Worm (Caenorhabditis elegans) whole organism, L2 larva: ENCODE measurements around the gene ebp-1.
"Not testable (repeated sequence)": the region's sequence is repeated elsewhere in the genome, so short reads cannot be mapped to it uniquely, and the experiment has no call there.

Source experiments
- C34F6.9 ChIP-seq: fragments of 150-350 bp; optimal IDR thresholded peaks from 2 replicates; lab custom pipeline; 2014; ENCODE audit warnings: missing biosample characterization, missing genetic modification characterization
- F13H6.1 ChIP-seq: sonication (generic microtip); optimal IDR thresholded peaks from 2 replicates; lab custom pipeline; 2016; ENCODE audit warnings: missing genetic modification characterization, missing compliant biosample characterization
- Y55F3AM.14 ChIP-seq: fragments of 200-800 bp; sonication (Bioruptor generic); optimal IDR thresholded peaks from 2 replicates; lab custom pipeline; 2018; ENCODE audit warnings: mild to moderate bottlenecking, missing genetic modification characterization, missing compliant biosample characterization
- ZK546.5 ChIP-seq: sonication (generic microtip); optimal IDR thresholded peaks from 2 replicates; lab custom pipeline; 2017; ENCODE audit warnings: missing biosample characterization, missing genetic modification characterization
- alr-1 ChIP-seq: fragments of 150-350 bp; optimal IDR thresholded peaks from 2 replicates; lab custom pipeline; 2014; ENCODE audit warnings: missing biosample characterization, missing genetic modification characterization
- aly-2 ChIP-seq: fragments of 150-350 bp; optimal IDR thresholded peaks from 2 replicates; lab custom pipeline; 2014; ENCODE audit warnings: missing biosample characterization, missing genetic modification characterization
- ama-1 ChIP-seq: fragments of 150-350 bp; optimal IDR thresholded peaks from 2 replicates; lab custom pipeline; 2018; ENCODE audit warnings: inconsistent platforms
- blmp-1 ChIP-seq: sonication (generic microtip); optimal IDR thresholded peaks from 2 replicates; lab custom pipeline; 2017; ENCODE audit warnings: missing genetic modification characterization, mild to moderate bottlenecking, missing compliant biosample characterization, antibody characterized with exemption, moderate library complexity; ENCODE audit not compliant: insufficient read depth
- ceh-16 ChIP-seq: fragments of 150-350 bp; optimal IDR thresholded peaks from 2 replicates; lab custom pipeline; 2014; ENCODE audit warnings: missing biosample characterization, missing genetic modification characterization
- ceh-82 ChIP-seq: fragments of 150-350 bp; optimal IDR thresholded peaks from 2 replicates; lab custom pipeline; 2014; ENCODE audit warnings: missing biosample characterization, missing genetic modification characterization
- crh-2 ChIP-seq: sonication (generic microtip); optimal IDR thresholded peaks from 2 replicates; lab custom pipeline; 2017; ENCODE audit warnings: missing biosample characterization, missing genetic modification characterization
- egl-27 ChIP-seq: sonication (generic microtip); optimal IDR thresholded peaks from 3 replicates; lab custom pipeline; 2017; ENCODE audit warnings: missing biosample characterization, missing genetic modification reagents, missing genetic modification characterization
- elt-3 ChIP-seq: sonication (generic microtip); optimal IDR thresholded peaks from 2 replicates; lab custom pipeline; 2017; ENCODE audit warnings: missing biosample characterization, missing genetic modification characterization
- fos-1 ChIP-seq: fragments of 150-350 bp; optimal IDR thresholded peaks from 2 replicates; lab custom pipeline; 2014; ENCODE audit warnings: missing biosample characterization, missing genetic modification characterization
- gmeb-1 ChIP-seq: fragments of 150-350 bp; optimal IDR thresholded peaks from 2 replicates; lab custom pipeline; 2014; ENCODE audit warnings: missing biosample characterization, missing genetic modification characterization
- lin-11 ChIP-seq: fragments of 150-350 bp; sonication (generic microtip); optimal IDR thresholded peaks from 2 replicates; lab custom pipeline; 2014; ENCODE audit warnings: missing biosample characterization, missing genetic modification characterization, inconsistent platforms, mixed read lengths
- lin-13 ChIP-seq: fragments of 150-350 bp; optimal IDR thresholded peaks from 2 replicates; lab custom pipeline; 2014; ENCODE audit warnings: missing biosample characterization, missing genetic modification reagents, missing genetic modification characterization
- lin-39 ChIP-seq: fragments of 150-350 bp; optimal IDR thresholded peaks from 2 replicates; lab custom pipeline; 2014; ENCODE audit warnings: missing biosample characterization, missing genetic modification reagents, missing genetic modification characterization
- lsy-2 ChIP-seq, 2 experiments: fragments of 150-350 bp in 1 of 2; sonication (generic microtip) in 1 of 2; optimal IDR thresholded peaks; 2 replicates each; lab custom pipeline; 2014 to 2017; ENCODE audit warnings: missing biosample characterization in 2 of 2, missing genetic modification characterization in 2 of 2
- mab-5 ChIP-seq: fragments of 150-350 bp; optimal IDR thresholded peaks from 2 replicates; lab custom pipeline; 2014; ENCODE audit warnings: missing biosample characterization, missing genetic modification characterization
- mdl-1 ChIP-seq, 2 experiments: fragments of 150-350 bp in 1 of 2; sonication (generic microtip) in 1 of 2; optimal IDR thresholded peaks; 2 replicates each; lab custom pipeline; 2017; ENCODE audit warnings: missing biosample characterization in 2 of 2, missing genetic modification characterization in 2 of 2
- nhr-10 ChIP-seq: sonication (generic microtip); optimal IDR thresholded peaks from 2 replicates; lab custom pipeline; 2017; ENCODE audit warnings: missing biosample characterization, missing genetic modification characterization
- nhr-11 ChIP-seq: fragments of 150-350 bp; optimal IDR thresholded peaks from 2 replicates; lab custom pipeline; 2014; ENCODE audit warnings: missing biosample characterization, missing genetic modification characterization
- nhr-12 ChIP-seq: fragments of 150-350 bp; optimal IDR thresholded peaks from 2 replicates; lab custom pipeline; 2014; ENCODE audit warnings: missing biosample characterization, missing genetic modification characterization
- nhr-129 ChIP-seq: fragments of 150-350 bp; optimal IDR thresholded peaks from 2 replicates; lab custom pipeline; 2014; ENCODE audit warnings: missing biosample characterization, missing genetic modification characterization
- nhr-21 ChIP-seq: fragments of 150-350 bp; optimal IDR thresholded peaks from 2 replicates; lab custom pipeline; 2014; ENCODE audit warnings: missing biosample characterization, missing genetic modification characterization
- nhr-23 ChIP-seq: fragments of 150-350 bp; optimal IDR thresholded peaks from 2 replicates; lab custom pipeline; 2014; ENCODE audit warnings: missing biosample characterization, missing genetic modification reagents, missing genetic modification characterization
- nhr-237 ChIP-seq: fragments of 150-350 bp; optimal IDR thresholded peaks from 2 replicates; lab custom pipeline; 2014; ENCODE audit warnings: missing biosample characterization, missing genetic modification characterization
- nhr-25 ChIP-seq: fragments of 150-350 bp; sonication (generic microtip); optimal IDR thresholded peaks from 3 replicates; lab custom pipeline; 2014; ENCODE audit warnings: missing biosample characterization, missing genetic modification characterization
- nhr-6 ChIP-seq: fragments of 150-350 bp; optimal IDR thresholded peaks from 2 replicates; lab custom pipeline; 2014; ENCODE audit warnings: missing biosample characterization, missing genetic modification characterization
- nhr-77 ChIP-seq: fragments of 150-350 bp; optimal IDR thresholded peaks from 2 replicates; lab custom pipeline; 2014; ENCODE audit warnings: missing biosample characterization, missing genetic modification characterization
- peb-1 ChIP-seq: fragments of 150-350 bp; optimal IDR thresholded peaks from 2 replicates; lab custom pipeline; 2014; ENCODE audit warnings: missing biosample characterization, missing genetic modification characterization
- sem-4 ChIP-seq: fragments of 150-350 bp; optimal IDR thresholded peaks from 2 replicates; lab custom pipeline; 2014; ENCODE audit warnings: missing biosample characterization, missing genetic modification reagents, missing genetic modification characterization
- skn-1 ChIP-seq: sonication (generic microtip); optimal IDR thresholded peaks from 2 replicates; lab custom pipeline; 2017; ENCODE audit warnings: missing biosample characterization, missing genetic modification characterization
- sma-3 ChIP-seq: sonication (generic microtip); optimal IDR thresholded peaks from 2 replicates; lab custom pipeline; 2016; ENCODE audit warnings: missing genetic modification reagents, missing genetic modification characterization, missing compliant biosample characterization
- sma-9 ChIP-seq, 2 experiments: fragments of 150-350 bp in 1 of 2; sonication (generic microtip) in 1 of 2; optimal IDR thresholded peaks; 2 replicates each; lab custom pipeline; 2014 to 2016; ENCODE audit warnings: missing genetic modification characterization in 2 of 2, mild to moderate bottlenecking in 1 of 2, missing biosample characterization in 1 of 2, missing compliant biosample characterization in 1 of 2, missing genetic modification reagents in 1 of 2, moderate library complexity in 1 of 2
- snpc-4 ChIP-seq: fragments of 150-350 bp; optimal IDR thresholded peaks from 2 replicates; lab custom pipeline; 2014; ENCODE audit warnings: missing biosample characterization, missing genetic modification characterization
- unc-39 ChIP-seq: fragments of 150-350 bp; optimal IDR thresholded peaks from 2 replicates; lab custom pipeline; 2014; ENCODE audit warnings: missing biosample characterization, missing genetic modification characterization
- unc-55 ChIP-seq: fragments of 150-350 bp; sonication (generic microtip); optimal IDR thresholded peaks from 3 replicates; lab custom pipeline; 2014; ENCODE audit warnings: missing biosample characterization, missing genetic modification reagents, missing genetic modification characterization
- unc-62 ChIP-seq: fragments of 150-350 bp; optimal IDR thresholded peaks from 2 replicates; lab custom pipeline; 2014; ENCODE audit warnings: missing biosample characterization, missing genetic modification reagents, missing genetic modification characterization
- zag-1 ChIP-seq: fragments of 150-350 bp; optimal IDR thresholded peaks from 2 replicates; lab custom pipeline; 2014; ENCODE audit warnings: missing biosample characterization, missing genetic modification characterization
- ztf-1 ChIP-seq: fragments of 200-800 bp; sonication (Bioruptor generic); conservative IDR thresholded peaks from 2 replicates; pipeline ENCODE4 v1.3.6; 2022; ENCODE audit warnings: missing genetic modification characterization, missing compliant biosample characterization
- ztf-11 ChIP-seq: sonication (generic microtip); optimal IDR thresholded peaks from 2 replicates; lab custom pipeline; 2017; ENCODE audit warnings: missing biosample characterization, missing genetic modification characterization
- ztf-4 ChIP-seq: fragments of 150-350 bp; optimal IDR thresholded peaks from 2 replicates; lab custom pipeline; 2014; ENCODE audit warnings: missing biosample characterization, missing genetic modification characterization

The ebp-1 gene

DNA sequence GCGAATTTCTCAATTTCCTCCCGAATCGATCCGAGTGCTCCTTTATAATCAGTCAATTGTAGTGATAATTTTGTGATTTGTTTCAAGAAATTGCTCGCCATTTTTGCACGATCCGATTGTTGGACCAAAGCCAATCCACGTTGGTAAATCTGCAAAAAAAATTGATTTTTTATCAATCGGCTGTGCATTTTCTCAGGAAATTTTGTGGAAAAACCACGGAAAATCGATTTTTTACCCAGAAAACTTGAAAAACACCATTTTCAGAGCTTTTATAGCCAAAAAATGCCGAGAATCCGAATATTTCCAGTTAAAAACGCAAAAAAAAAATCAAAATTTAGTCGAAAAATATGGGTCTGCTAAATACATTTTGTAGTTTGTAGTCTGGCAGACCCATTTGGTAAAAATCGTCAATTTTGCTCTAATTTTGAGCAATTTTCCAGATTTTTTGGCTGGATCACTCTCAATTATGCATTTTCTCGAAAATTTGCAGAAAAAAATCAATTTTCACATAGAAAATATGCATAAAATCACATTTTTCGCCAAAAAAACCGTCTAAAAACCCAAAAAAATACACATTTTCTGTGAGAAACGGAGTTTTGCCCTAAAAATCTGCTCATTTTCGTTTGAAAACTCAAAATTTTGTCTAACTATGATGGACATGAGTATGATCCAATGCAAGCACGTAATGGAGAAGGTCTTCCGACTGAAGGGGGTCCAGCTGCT is 12.1 kb downstream of the ebp-1 start, which contains the start of the genes Y59A8B.25 and ebp-3:
Gene Y59A8B.25 (minus strand): TSS at position 101 of the 723 bp plus-strand sequence.
Gene ebp-3 (plus strand): TSS at position 673 of the 723 bp plus-strand sequence.
- not testable (repeated sequence) for TF ChIP-seq blmp-1, lin-39, nhr-12 (tag; lab: Kevin White, UChicago)

DNA sequence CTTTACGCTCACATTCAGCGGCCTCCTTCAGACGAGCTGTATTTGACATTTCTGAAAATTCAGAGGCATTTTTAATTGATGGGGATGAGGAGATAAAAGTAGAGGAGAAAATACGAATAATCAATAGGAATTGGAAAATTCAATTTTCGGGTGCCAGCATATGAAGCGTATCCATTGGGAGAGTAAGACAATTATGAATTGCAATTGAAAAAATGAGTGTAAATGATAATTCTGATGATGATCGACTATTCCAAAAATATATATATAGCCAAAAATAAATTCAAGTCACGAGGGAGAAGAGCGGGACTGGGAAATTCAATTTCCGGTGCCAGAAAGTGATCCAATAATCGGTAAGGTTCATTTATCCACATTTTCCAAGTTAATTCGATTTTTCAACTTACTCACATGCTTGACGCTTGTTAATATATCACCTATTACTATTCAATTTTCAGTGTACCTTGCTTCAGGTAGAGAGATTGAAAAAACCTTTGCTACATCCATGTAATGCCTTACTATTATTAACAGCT is 22.9 kb downstream of the ebp-1 start, which contains the start of gene Y59A8B.8:
Gene Y59A8B.8 (minus strand): TSS at position 51 of the 527 bp plus-strand sequence.
- no peak for TF ChIP-seq nhr-129 (tag; lab: Kevin White, UChicago)
- no peak for TF ChIP-seq nhr-21 (tag; lab: Kevin White, UChicago)
- TF ChIP-seq lin-39 (tag; lab: Kevin White, UChicago): no peak
- no peak for TF ChIP-seq F13H6.1
- TF ChIP-seq skn-1 (tag; lab: Kevin White, UChicago): no peak
- no peak for TF ChIP-seq lin-13 (GFP tag; lab: Kevin White, UChicago)
- no peak for TF ChIP-seq ceh-16
- no peak for TF ChIP-seq zag-1 (tag; lab: Kevin White, UChicago)
- TF ChIP-seq, all 48 proteins: peak for 0

DNA sequence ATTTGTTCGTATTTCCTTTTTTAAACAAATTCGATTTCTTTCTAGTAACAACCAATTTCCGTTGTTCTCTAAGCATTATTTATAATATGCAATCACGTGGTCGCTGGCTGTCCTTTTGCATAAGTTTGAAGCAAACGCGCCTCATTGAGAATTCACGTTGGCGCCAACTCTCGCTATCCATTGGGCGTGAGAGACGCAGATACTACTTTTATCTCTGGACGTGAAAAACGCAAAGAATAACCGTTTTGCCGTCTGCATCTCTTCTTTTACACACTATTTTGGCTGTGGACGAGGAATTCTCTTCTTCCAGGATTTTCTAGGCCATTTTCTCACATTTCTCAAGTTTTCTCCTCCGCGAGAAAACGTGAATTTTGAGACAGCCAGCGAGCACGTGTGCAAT is 25.8 kb downstream of the ebp-1 start:
- TF ChIP-seq unc-55: peak; percentile 41
- TF ChIP-seq, all 48 proteins: peak for 1; not testable (repeated sequence) for 47

DNA sequence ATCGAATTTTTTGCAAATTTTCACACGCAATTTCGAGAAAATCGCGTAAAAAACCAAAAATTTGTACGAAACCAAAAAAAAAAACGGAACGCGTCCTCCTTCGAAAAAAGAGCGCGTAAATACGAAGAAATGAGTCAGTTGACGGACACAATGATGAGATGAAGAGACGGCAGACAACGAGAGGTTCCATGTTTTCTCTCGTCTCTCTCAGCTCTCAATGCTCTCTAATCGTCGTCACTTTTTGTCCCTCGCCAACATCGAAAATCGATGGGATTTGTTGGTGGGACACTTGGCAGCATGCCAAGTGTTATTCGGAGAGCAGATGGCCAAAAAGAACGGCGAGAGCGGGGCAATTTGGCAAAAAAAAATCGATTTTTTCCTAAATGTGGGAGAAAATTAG is 35.8 kb downstream of the ebp-1 start:
- TF ChIP-seq nhr-12 (tag; lab: Kevin White, UChicago) (no peak), lin-11 (tag; lab: Kevin White, UChicago) (peak; percentile 58), Y55F3AM.14 (GFP tag; lab: Kevin White, UChicago) (no peak), mab-5 (tag; lab: Kevin White, UChicago) (peak; percentile 91), gmeb-1 (tag; lab: Kevin White, UChicago) (peak; percentile 74), ceh-82 (tag; lab: Kevin White, UChicago) (peak; percentile 48), ztf-11 (no peak), nhr-25 (tag; lab: Kevin White, UChicago) (no peak), ama-1 (lab: Kevin White, UChicago) (peak; percentile 30), peb-1 (tag; lab: Kevin White, UChicago) (no peak), ztf-1 (no peak), unc-62 (GFP tag; lab: Kevin White, UChicago) (peak; percentile 27), nhr-6 (tag; lab: Kevin White, UChicago) (peak; percentile 83), skn-1 (tag; lab: Kevin White, UChicago) (no peak), ceh-16 (no peak), nhr-77 (no peak), egl-27 (peak; percentile 77), lsy-2 (tag; optimal IDR thresholded peaks at IDR 0.05; lab: Kevin White, UChicago) (peak; percentile 66 to 90), nhr-11 (tag; lab: Kevin White, UChicago) (no peak), elt-3 (tag; lab: Kevin White, UChicago) (no peak), blmp-1 (tag; lab: Kevin White, UChicago) (peak; percentile 6), nhr-21 (tag; lab: Kevin White, UChicago) (peak; percentile 37), crh-2 (tag; lab: Kevin White, UChicago) (peak; percentile 85), sma-9 (GFP tag; optimal IDR thresholded peaks at IDR 0.05; lab: Kevin White, UChicago) (peak; percentile 87), sma-9 (tag; optimal IDR thresholded peaks at IDR 0.05; lab: Kevin White, UChicago) (no peak), nhr-23 (tag; lab: Kevin White, UChicago) (no peak), sem-4 (tag; lab: Kevin White, UChicago) (peak; percentile 57), unc-39 (tag; lab: Kevin White, UChicago) (no peak), nhr-237 (tag; lab: Kevin White, UChicago) (no peak), lin-39 (tag; lab: Kevin White, UChicago) (no peak), sma-3 (GFP tag; lab: Kevin White, UChicago) (peak; percentile 6), nhr-10 (peak; percentile 18), C34F6.9 (tag; lab: Kevin White, UChicago) (peak; percentile 96), snpc-4 (tag; lab: Kevin White, UChicago) (peak; percentile 73), fos-1 (tag; lab: Kevin White, UChicago) (peak; percentile 95), F13H6.1 (peak; percentile 84), unc-55 (peak; percentile 77), mdl-1 (tag; optimal IDR thresholded peaks at IDR 0.05; lab: Kevin White, UChicago) (peak in 1 of 2 experiments; percentile 35), alr-1 (tag; lab: Kevin White, UChicago) (no peak), ztf-4 (tag; lab: Kevin White, UChicago) (no peak), aly-2 (no peak), nhr-129 (tag; lab: Kevin White, UChicago) (peak; percentile 82), ZK546.5 (tag; lab: Kevin White, UChicago) (no peak)
